Worm (Caenorhabditis elegans): ENCODE results near the gene arl-1.

DNA sequence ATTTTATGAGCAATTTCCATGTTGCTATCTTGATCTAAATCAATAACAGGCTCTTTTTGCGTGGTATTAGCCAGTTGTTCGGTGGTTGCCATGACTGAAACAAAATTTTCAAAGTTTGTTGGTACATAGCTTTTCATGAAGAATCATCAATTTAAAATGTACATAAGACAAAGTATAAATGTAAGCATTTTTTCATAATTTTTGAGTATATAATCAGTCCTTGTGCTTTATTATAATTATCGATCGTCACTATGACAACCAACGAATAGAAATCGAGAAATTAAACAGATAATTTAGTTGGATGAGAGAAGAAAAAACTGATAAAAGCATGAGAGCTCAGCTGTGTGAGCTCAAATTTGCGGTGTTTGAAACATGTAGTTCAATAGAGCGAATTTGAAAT, 40.1 kb downstream of the arl-1 start, which contains the start of gene T22C8.3:
- TF ChIP-seq sma-3 (GFP tag; optimal IDR thresholded peaks at IDR 0.05): no peak
- TF ChIP-seq skn-1 (tag; optimal IDR thresholded peaks at IDR 0.05): no peak
- TF ChIP-seq nhr-77 (tag; optimal IDR thresholded peaks at IDR 0.05): no peak
- no peak for TF ChIP-seq nhr-11 (tag; optimal IDR thresholded peaks at IDR 0.05)
- no peak for TF ChIP-seq ama-1 (optimal IDR thresholded peaks at IDR 0.05)
- no peak for TF ChIP-seq ztf-11 (tag; optimal IDR thresholded peaks at IDR 0.05)
- no peak for TF ChIP-seq fos-1 (tag; optimal IDR thresholded peaks at IDR 0.05)

Data from whole organism, L2 larva.